Fruit fly (Drosophila melanogaster): Measurements from ENCODE around the gene Uch-L5.

- TF ChIP-seq CG1621 (tag; optimal IDR thresholded peaks at IDR 0.05) (peak; percentile 37), Blimp-1 (GFP tag; optimal IDR thresholded peaks at IDR 0.05) (no peak), CG16779 (tag; optimal IDR thresholded peaks at IDR 0.05) (peak; percentile 12)
These were observed 15.8 kb downstream of the Uch-L5 start, which contains the start of the genes CG3434 and CG44838 for dm6 chr3L:9460775-9461491.

Data from whole organism, prepupa.